Fruit fly (Drosophila melanogaster) whole organism, embryonic: Measurements from ENCODE around the gene Spt20.
A peak's percentile ranks its signal among the peaks of the same experiment; 100 is the strongest.

Source experiments
- ATbp ChIP-seq: fragments of 200-800 bp; sonication (Bioruptor generic); optimal IDR thresholded peaks from 2 replicates; lab custom pipeline; 2017; ENCODE audit warnings: missing biosample characterization, mild to moderate bottlenecking, missing genetic modification characterization, missing genetic modification reagents
- Atf3 ChIP-seq: fragments of 200-800 bp; sonication (Bioruptor generic); optimal IDR thresholded peaks from 3 replicates; lab custom pipeline; 2016; ENCODE audit warnings: missing biosample characterization, missing genetic modification characterization
- Bgb ChIP-seq: fragments of 200-800 bp; sonication (Bioruptor generic); IDR thresholded peaks from 2 replicates; pipeline ENCODE4 v1.3.6; 2022; ENCODE audit warnings: missing biosample characterization, missing genetic modification characterization; ENCODE audit not compliant: partially characterized antibody
- CG10321 ChIP-seq: fragments of 200-800 bp; sonication (Bioruptor generic); IDR thresholded peaks from 2 replicates; pipeline ENCODE4 v1.3.6; 2022; ENCODE audit warnings: missing biosample characterization, missing genetic modification characterization
- CG10366 ChIP-seq: fragments of 200-800 bp; sonication (Bioruptor generic); IDR thresholded peaks from 2 replicates; pipeline ENCODE4 v1.3.6; 2022; ENCODE audit warnings: missing biosample characterization, missing genetic modification characterization
- CG10565 ChIP-seq: fragments of 200-800 bp; sonication (Bioruptor generic); optimal IDR thresholded peaks from 3 replicates; lab custom pipeline; 2016; ENCODE audit warnings: missing biosample characterization, mild to moderate bottlenecking, missing genetic modification characterization
- CG1602 ChIP-seq: fragments of 200-800 bp; sonication (Bioruptor generic); optimal IDR thresholded peaks from 3 replicates; lab custom pipeline; 2016; ENCODE audit warnings: missing biosample characterization, missing genetic modification characterization
- CG2129 ChIP-seq: fragments of 200-800 bp; sonication (Bioruptor generic); IDR thresholded peaks from 2 replicates; pipeline ENCODE4 v1.3.6; 2022; ENCODE audit warnings: missing biosample characterization, missing genetic modification characterization; ENCODE audit not compliant: partially characterized antibody
- CG30431 ChIP-seq: fragments of 200-800 bp; sonication (Bioruptor generic); optimal IDR thresholded peaks from 2 replicates; lab custom pipeline; 2017; ENCODE audit warnings: missing biosample characterization, missing genetic modification characterization
- CG4730 ChIP-seq: fragments of 200-800 bp; sonication (Bioruptor generic); IDR thresholded peaks from 2 replicates; pipeline ENCODE4 v1.3.6; 2022; ENCODE audit warnings: missing biosample characterization, missing genetic modification characterization
- CG6654 ChIP-seq: fragments of 200-800 bp; sonication (Bioruptor generic); optimal IDR thresholded peaks from 2 replicates; lab custom pipeline; 2017; ENCODE audit warnings: missing biosample characterization, mild to moderate bottlenecking, missing genetic modification characterization
- CG6683 ChIP-seq: fragments of 200-800 bp; sonication (Bioruptor generic); optimal IDR thresholded peaks from 2 replicates; lab custom pipeline; 2017; ENCODE audit warnings: missing biosample characterization, mild to moderate bottlenecking, missing genetic modification characterization, missing genetic modification reagents
- CG6765 ChIP-seq: fragments of 200-800 bp; sonication (Bioruptor generic); optimal IDR thresholded peaks from 3 replicates; lab custom pipeline; 2017; ENCODE audit warnings: missing biosample characterization, mild to moderate bottlenecking, missing genetic modification characterization
- CG8281 ChIP-seq: fragments of 200-800 bp; sonication (Bioruptor generic); optimal IDR thresholded peaks from 2 replicates; lab custom pipeline; 2018; ENCODE audit warnings: missing biosample characterization, mild to moderate bottlenecking, missing genetic modification characterization, moderate library complexity
- CG8765 ChIP-seq: fragments of 200-800 bp; sonication (Bioruptor generic); IDR thresholded peaks from 2 replicates; pipeline ENCODE4 v1.3.6; 2022; ENCODE audit warnings: missing biosample characterization, missing genetic modification characterization
- CG8944 ChIP-seq: fragments of 200-800 bp; sonication (Bioruptor generic); optimal IDR thresholded peaks from 3 replicates; lab custom pipeline; 2016; ENCODE audit warnings: missing biosample characterization, missing genetic modification characterization
- CG9609 ChIP-seq: fragments of 200-800 bp; sonication (Bioruptor generic); optimal IDR thresholded peaks from 3 replicates; lab custom pipeline; 2016; ENCODE audit warnings: missing biosample characterization, missing genetic modification characterization
- CTCF ChIP-seq: fragments of 200-800 bp; sonication (Bioruptor generic); optimal IDR thresholded peaks from 2 replicates; lab custom pipeline; 2017; ENCODE audit warnings: missing biosample characterization, mild to moderate bottlenecking, missing genetic modification characterization, moderate library complexity
- Dfd ChIP-seq, 2 experiments: fragments of >200 bp; optimal IDR thresholded peaks; 2 replicates each; lab custom pipeline; 2017; ENCODE audit warnings: missing biosample characterization in 2 of 2, missing genetic modification characterization in 2 of 2
- Drgx ChIP-seq: fragments of 200-800 bp; sonication (Bioruptor generic); IDR thresholded peaks from 2 replicates; pipeline ENCODE4 v1.3.6; 2022; ENCODE audit warnings: missing biosample characterization, missing genetic modification characterization
- Gsc ChIP-seq: fragments of 200-800 bp; sonication (Bioruptor generic); IDR thresholded peaks from 2 replicates; pipeline ENCODE4 v1.3.6; 2022; ENCODE audit warnings: missing biosample characterization, missing genetic modification characterization
- Hand ChIP-seq: fragments of 200-800 bp; sonication (Bioruptor generic); optimal IDR thresholded peaks from 2 replicates; lab custom pipeline; 2017; ENCODE audit warnings: mild to moderate bottlenecking, missing biosample characterization, missing genetic modification reagents, missing genetic modification characterization
- Hmr ChIP-seq: fragments of 200-800 bp; sonication (Bioruptor generic); optimal IDR thresholded peaks from 3 replicates; lab custom pipeline; 2017; ENCODE audit warnings: mild to moderate bottlenecking, missing biosample characterization, missing genetic modification reagents, missing genetic modification characterization
- Mad ChIP-seq: fragments of 200-800 bp; sonication (Bioruptor generic); optimal IDR thresholded peaks from 2 replicates; lab custom pipeline; 2016; ENCODE audit warnings: missing biosample characterization, missing genetic modification characterization
- Oaz ChIP-seq: fragments of 200-800 bp; sonication (Bioruptor generic); IDR thresholded peaks from 2 replicates; pipeline ENCODE4 v1.3.6; 2022; ENCODE audit warnings: missing biosample characterization, missing genetic modification characterization
- Optix ChIP-seq: fragments of 200-800 bp; sonication (Bioruptor generic); IDR thresholded peaks from 3 replicates; pipeline ENCODE4 v1.3.6; 2022; ENCODE audit warnings: missing biosample characterization, missing genetic modification characterization
- Pdp1 ChIP-seq, 2 experiments: fragments of 200-800 bp; sonication (Bioruptor generic); optimal IDR thresholded peaks; 3 replicates each; lab custom pipeline; 2016; ENCODE audit warnings: missing biosample characterization in 2 of 2, missing genetic modification characterization in 2 of 2, mild to moderate bottlenecking in 1 of 2, moderate library complexity in 1 of 2
- Scr ChIP-seq: fragments of 200-800 bp; sonication (Bioruptor generic); IDR thresholded peaks from 2 replicates; pipeline ENCODE4 v1.3.6; 2022; ENCODE audit warnings: missing biosample characterization, missing genetic modification characterization; ENCODE audit not compliant: partially characterized antibody
- Spps ChIP-seq: fragments of 200-800 bp; sonication (Bioruptor generic); optimal IDR thresholded peaks from 2 replicates; lab custom pipeline; 2018; ENCODE audit warnings: missing biosample characterization, mild to moderate bottlenecking, missing genetic modification characterization
- YL-1 ChIP-seq: fragments of 200-800 bp; sonication (Bioruptor generic); optimal IDR thresholded peaks from 3 replicates; lab custom pipeline; 2017; ENCODE audit warnings: missing biosample characterization, mild to moderate bottlenecking, missing genetic modification characterization
- ap ChIP-seq: fragments of 200-800 bp; sonication (Bioruptor generic); IDR thresholded peaks from 2 replicates; pipeline ENCODE4 v1.3.6; 2022; ENCODE audit warnings: missing biosample characterization, missing genetic modification characterization
- caup ChIP-seq: fragments of 200-800 bp; sonication (Bioruptor generic); optimal IDR thresholded peaks from 3 replicates; lab custom pipeline; 2017; ENCODE audit warnings: missing biosample characterization, mild to moderate bottlenecking, missing genetic modification characterization, moderate library complexity; ENCODE audit not compliant: severe bottlenecking
- danr ChIP-seq: fragments of 200-800 bp; sonication (Bioruptor generic); IDR thresholded peaks from 2 replicates; pipeline ENCODE4 v1.3.6; 2022; ENCODE audit warnings: missing biosample characterization, missing genetic modification characterization
- en ChIP-seq: fragments of 200-800 bp; sonication (Bioruptor generic); optimal IDR thresholded peaks from 2 replicates; lab custom pipeline; 2016; ENCODE audit warnings: missing biosample characterization, missing genetic modification characterization
- eve ChIP-seq, 2 experiments: fragments of >200 bp; optimal IDR thresholded peaks; 2 replicates each; lab custom pipeline; 2017; ENCODE audit warnings: missing biosample characterization in 2 of 2, missing genetic modification characterization in 2 of 2
- ewg ChIP-seq: fragments of 200-800 bp; sonication (Bioruptor generic); optimal IDR thresholded peaks from 3 replicates; lab custom pipeline; 2017; ENCODE audit warnings: mild to moderate bottlenecking, missing biosample characterization, missing genetic modification reagents, missing genetic modification characterization
- fd96Cb ChIP-seq: fragments of 200-800 bp; sonication (Bioruptor generic); optimal IDR thresholded peaks from 2 replicates; lab custom pipeline; 2018; ENCODE audit warnings: missing biosample characterization, mild to moderate bottlenecking, missing genetic modification characterization, moderate library complexity
- gsb ChIP-seq: fragments of 200-800 bp; sonication (Bioruptor generic); IDR thresholded peaks from 2 replicates; pipeline ENCODE4 v1.3.6; 2022; ENCODE audit warnings: missing biosample characterization, missing genetic modification characterization
- gsb-n ChIP-seq: fragments of 200-800 bp; sonication (Bioruptor generic); optimal IDR thresholded peaks from 3 replicates; lab custom pipeline; 2018; ENCODE audit warnings: missing biosample characterization, mild to moderate bottlenecking, missing genetic modification characterization
- hb ChIP-seq: fragments of 200-800 bp; sonication (Bioruptor generic); IDR thresholded peaks from 3 replicates; pipeline ENCODE4 v1.3.6; 2022; ENCODE audit warnings: missing biosample characterization, missing genetic modification characterization; ENCODE audit not compliant: partially characterized antibody
- kay ChIP-seq: fragments of 200-800 bp; sonication (Bioruptor generic); optimal IDR thresholded peaks from 2 replicates; lab custom pipeline; 2016; ENCODE audit warnings: missing biosample characterization, missing genetic modification characterization
- knrl ChIP-seq: fragments of 200-800 bp; sonication (Bioruptor generic); IDR thresholded peaks from 3 replicates; pipeline ENCODE4 v1.3.6; 2022; ENCODE audit warnings: missing biosample characterization, missing genetic modification characterization; ENCODE audit not compliant: partially characterized antibody
- p53 ChIP-seq: fragments of 200-800 bp; sonication (Bioruptor generic); optimal IDR thresholded peaks from 2 replicates; lab custom pipeline; 2016; ENCODE audit warnings: missing biosample characterization, missing genetic modification characterization
- pan ChIP-seq, 4 experiments: fragments of >200 bp in 3 of 4; fragments of 200-800 bp in 1 of 4; sonication (Bioruptor generic) in 1 of 4; optimal IDR thresholded peaks in 3 of 4; IDR thresholded peaks in 1 of 4; 2 replicates each; pipeline versions ENCODE4 v1.3.6 to Lab custom; 2017 to 2022; ENCODE audit warnings: missing biosample characterization in 2 of 4, missing genetic modification characterization in 2 of 4, mixed read lengths in 1 of 4
- pnt ChIP-seq: fragments of 200-800 bp; sonication (Bioruptor generic); optimal IDR thresholded peaks from 3 replicates; lab custom pipeline; 2016; ENCODE audit warnings: missing biosample characterization, missing genetic modification characterization
- repo ChIP-seq: fragments of 200-800 bp; sonication (Bioruptor generic); optimal IDR thresholded peaks from 2 replicates; lab custom pipeline; 2016; ENCODE audit warnings: missing biosample characterization, missing genetic modification characterization
- row ChIP-seq: fragments of 200-800 bp; sonication (Bioruptor generic); IDR thresholded peaks from 3 replicates; pipeline ENCODE4 v1.3.6; 2022; ENCODE audit warnings: missing biosample characterization, missing genetic modification characterization
- slbo ChIP-seq: fragments of 200-800 bp; sonication (Bioruptor generic); IDR thresholded peaks from 2 replicates; pipeline ENCODE4 v1.3.6; 2022; ENCODE audit warnings: missing biosample characterization, missing genetic modification characterization
- stwl ChIP-seq: fragments of 200-800 bp; sonication (Bioruptor generic); optimal IDR thresholded peaks from 3 replicates; lab custom pipeline; 2018; ENCODE audit warnings: missing biosample characterization, mild to moderate bottlenecking, missing genetic modification characterization, moderate library complexity
- tio ChIP-seq: fragments of 200-800 bp; sonication (Bioruptor generic); optimal IDR thresholded peaks from 2 replicates; lab custom pipeline; 2017; ENCODE audit warnings: missing biosample characterization, missing genetic modification characterization, inconsistent platforms
- vvl ChIP-seq: fragments of 200-800 bp; sonication (Bioruptor generic); IDR thresholded peaks from 2 replicates; pipeline ENCODE4 v1.3.6; 2022; ENCODE audit warnings: missing biosample characterization, missing genetic modification characterization

The Spt20 gene

DNA sequence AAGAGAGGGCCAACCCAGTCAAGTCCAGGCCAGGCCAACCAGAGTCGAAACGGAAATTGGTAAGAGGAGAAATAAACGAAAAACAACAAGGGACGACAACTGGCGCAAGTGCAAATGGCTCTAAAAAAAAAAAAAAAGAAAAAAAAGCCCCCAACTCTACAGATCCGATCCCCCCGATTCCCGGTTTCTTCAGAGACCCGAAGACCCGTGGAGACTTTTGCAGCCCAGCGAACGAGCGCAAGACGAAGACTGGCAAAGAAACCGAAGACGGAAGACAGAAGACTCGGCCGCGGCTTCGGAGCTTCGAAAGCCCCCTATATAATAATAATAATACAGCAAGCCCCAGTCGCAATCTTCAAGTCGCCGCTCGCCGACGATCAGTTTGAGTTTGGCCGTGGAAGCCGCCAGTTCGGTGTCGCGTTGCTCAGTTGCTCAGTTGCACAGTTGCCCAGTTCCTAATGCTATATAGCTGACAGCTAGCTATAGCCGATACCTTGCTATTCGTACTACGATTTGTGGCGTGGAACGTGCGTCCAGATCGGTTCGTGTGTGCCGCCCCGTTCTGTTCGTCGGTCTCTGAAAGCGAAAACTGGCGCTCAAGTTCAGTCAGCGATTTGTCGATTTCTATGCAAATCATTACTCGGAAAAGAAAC lies 8.0 kb upstream of the Spt20 start (continued):
- TF ChIP-seq Scr (GFP tag; lab: Robert Waterston, UW): no peak
- no peak for TF ChIP-seq CG2129
- TF ChIP-seq knrl (GFP tag; lab: Robert Waterston, UW): no peak
- no peak for TF ChIP-seq ewg (GFP tag; lab: Kevin White, UChicago)
- TF ChIP-seq Hmr: no peak
- TF ChIP-seq gsb (GFP tag; lab: Robert Waterston, UW): no peak
- no peak for TF ChIP-seq CG6654 (GFP tag; lab: Kevin White, UChicago)
- TF ChIP-seq CG8765 (GFP tag; lab: Robert Waterston, UW): no peak
- TF ChIP-seq ap (GFP tag; lab: Robert Waterston, UW): no peak
- peak; percentile 39; the same call in 1 of the 2 replicates for TF ChIP-seq Bgb (GFP tag; lab: Robert Waterston, UW)
- no peak for TF ChIP-seq Mad (GFP tag; lab: Kevin White, UChicago)
- TF ChIP-seq hb (GFP tag; lab: Robert Waterston, UW): no peak
- TF ChIP-seq YL-1 (GFP tag; lab: Kevin White, UChicago): no peak
- no peak for TF ChIP-seq pnt (GFP tag; lab: Kevin White, UChicago)
- no peak for TF ChIP-seq ATbp
- TF ChIP-seq Dfd (GFP tag; optimal IDR thresholded peaks at IDR 0.05; lab: Kevin White, UChicago): no peak
- peak; percentile 5; the same call in 1 of the 2 replicates for TF ChIP-seq Drgx (GFP tag; lab: Robert Waterston, UW)
- no peak for TF ChIP-seq tio (GFP tag; lab: Kevin White, UChicago)
- TF ChIP-seq Oaz (GFP tag; lab: Robert Waterston, UW): no peak
- no peak for TF ChIP-seq CG10565
- no peak for TF ChIP-seq Atf3 (GFP tag; lab: Kevin White, UChicago)
- no peak for TF ChIP-seq fd96Cb (tag; lab: Kevin White, UChicago)
- TF ChIP-seq en (GFP tag; lab: Kevin White, UChicago): no peak
- no peak for TF ChIP-seq CG6765 (GFP tag; lab: Kevin White, UChicago)
- no peak for TF ChIP-seq gsb-n (tag; lab: Kevin White, UChicago)
- no peak for TF ChIP-seq CG6683 (GFP tag; lab: Kevin White, UChicago)
- no peak for TF ChIP-seq Spps (tag; lab: Kevin White, UChicago)
- no peak for TF ChIP-seq CG10321 (GFP tag; lab: Robert Waterston, UW)
- no peak for TF ChIP-seq slbo (GFP tag; lab: Robert Waterston, UW)
- TF ChIP-seq CG8281 (tag; lab: Kevin White, UChicago): no peak
- no peak for TF ChIP-seq CG10366 (GFP tag; lab: Robert Waterston, UW)
- no peak for TF ChIP-seq stwl
- no peak for TF ChIP-seq CG4730 (GFP tag; lab: Robert Waterston, UW)
- TF ChIP-seq CG9609 (GFP tag; lab: Kevin White, UChicago): no peak
- peak; percentile 53 for TF ChIP-seq vvl
- no peak for TF ChIP-seq caup
- TF ChIP-seq CG1602 (GFP tag; lab: Kevin White, UChicago): no peak
- TF ChIP-seq danr (GFP tag; lab: Robert Waterston, UW): no peak
- no peak for TF ChIP-seq Gsc (GFP tag; lab: Robert Waterston, UW)
- no peak for TF ChIP-seq CG30431 (GFP tag; lab: Kevin White, UChicago)
- TF ChIP-seq Hand (GFP tag; lab: Kevin White, UChicago): no peak
- TF ChIP-seq CTCF (GFP tag; lab: Kevin White, UChicago): no peak
- no peak for TF ChIP-seq CG8944
- no peak for TF ChIP-seq repo (GFP tag; lab: Kevin White, UChicago)
- no peak for TF ChIP-seq row (GFP tag; lab: Robert Waterston, UW)
- TF ChIP-seq Pdp1 (GFP tag; optimal IDR thresholded peaks at IDR 0.05; lab: Kevin White, UChicago): no peak
- TF ChIP-seq Optix (GFP tag; lab: Robert Waterston, UW): no peak
- no peak for TF ChIP-seq pan (optimal IDR thresholded peaks at IDR 0.05; lab: Kevin White, UChicago)
- TF ChIP-seq pan (GFP tag; optimal IDR thresholded peaks at IDR 0.05 in 1 of 2, IDR thresholded peaks at IDR 0.05 in 1 of 2): no peak
- TF ChIP-seq p53 (GFP tag; lab: Kevin White, UChicago): no peak
- TF ChIP-seq kay (GFP tag; lab: Kevin White, UChicago): no peak
- TF ChIP-seq eve (GFP tag; optimal IDR thresholded peaks at IDR 0.05; lab: Kevin White, UChicago): no peak
